Worm (Caenorhabditis elegans) whole organism, L2 larva: ENCODE results near the gene Y45G5AM.6.

Experiments used
- C34F6.9 ChIP-seq: fragments of 150-350 bp; optimal IDR thresholded peaks from 2 replicates; lab custom pipeline; 2014; ENCODE audit warnings: missing biosample characterization, missing genetic modification characterization
- F13H6.1 ChIP-seq: sonication (generic microtip); optimal IDR thresholded peaks from 2 replicates; lab custom pipeline; 2016; ENCODE audit warnings: missing genetic modification characterization, missing compliant biosample characterization
- R02D3.7 ChIP-seq: fragments of 150-350 bp; optimal IDR thresholded peaks from 2 replicates; lab custom pipeline; 2014; ENCODE audit warnings: missing biosample characterization, missing genetic modification characterization
- Y55F3AM.14 ChIP-seq: fragments of 200-800 bp; sonication (Bioruptor generic); optimal IDR thresholded peaks from 2 replicates; lab custom pipeline; 2018; ENCODE audit warnings: mild to moderate bottlenecking, missing genetic modification characterization, missing compliant biosample characterization
- ZK546.5 ChIP-seq: sonication (generic microtip); optimal IDR thresholded peaks from 2 replicates; lab custom pipeline; 2017; ENCODE audit warnings: missing biosample characterization, missing genetic modification characterization
- alr-1 ChIP-seq: fragments of 150-350 bp; optimal IDR thresholded peaks from 2 replicates; lab custom pipeline; 2014; ENCODE audit warnings: missing biosample characterization, missing genetic modification characterization
- ama-1 ChIP-seq: fragments of 150-350 bp; optimal IDR thresholded peaks from 2 replicates; lab custom pipeline; 2018; ENCODE audit warnings: inconsistent platforms
- blmp-1 ChIP-seq: sonication (generic microtip); optimal IDR thresholded peaks from 2 replicates; lab custom pipeline; 2017; ENCODE audit warnings: missing genetic modification characterization, mild to moderate bottlenecking, missing compliant biosample characterization, antibody characterized with exemption, moderate library complexity; ENCODE audit not compliant: insufficient read depth
- ceh-16 ChIP-seq: fragments of 150-350 bp; optimal IDR thresholded peaks from 2 replicates; lab custom pipeline; 2014; ENCODE audit warnings: missing biosample characterization, missing genetic modification characterization
- ceh-82 ChIP-seq: fragments of 150-350 bp; optimal IDR thresholded peaks from 2 replicates; lab custom pipeline; 2014; ENCODE audit warnings: missing biosample characterization, missing genetic modification characterization
- dmd-4 ChIP-seq: sonication (generic microtip); optimal IDR thresholded peaks from 2 replicates; lab custom pipeline; 2017; ENCODE audit warnings: missing biosample characterization, missing genetic modification characterization
- elt-1 ChIP-seq: fragments of 150-350 bp; optimal IDR thresholded peaks from 2 replicates; lab custom pipeline; 2014; ENCODE audit warnings: missing biosample characterization, missing genetic modification characterization
- elt-3 ChIP-seq: sonication (generic microtip); optimal IDR thresholded peaks from 2 replicates; lab custom pipeline; 2017; ENCODE audit warnings: missing biosample characterization, missing genetic modification characterization
- fos-1 ChIP-seq: fragments of 150-350 bp; optimal IDR thresholded peaks from 2 replicates; lab custom pipeline; 2014; ENCODE audit warnings: missing biosample characterization, missing genetic modification characterization
- gmeb-1 ChIP-seq: fragments of 150-350 bp; optimal IDR thresholded peaks from 2 replicates; lab custom pipeline; 2014; ENCODE audit warnings: missing biosample characterization, missing genetic modification characterization
- lin-11 ChIP-seq: fragments of 150-350 bp; sonication (generic microtip); optimal IDR thresholded peaks from 2 replicates; lab custom pipeline; 2014; ENCODE audit warnings: missing biosample characterization, missing genetic modification characterization, inconsistent platforms, mixed read lengths
- lsy-2 ChIP-seq, 2 experiments: fragments of 150-350 bp in 1 of 2; sonication (generic microtip) in 1 of 2; optimal IDR thresholded peaks; 2 replicates each; lab custom pipeline; 2014 to 2017; ENCODE audit warnings: missing biosample characterization in 2 of 2, missing genetic modification characterization in 2 of 2
- mab-5 ChIP-seq: fragments of 150-350 bp; optimal IDR thresholded peaks from 2 replicates; lab custom pipeline; 2014; ENCODE audit warnings: missing biosample characterization, missing genetic modification characterization
- mbf-1 ChIP-seq: sonication (generic microtip); optimal IDR thresholded peaks from 2 replicates; lab custom pipeline; 2017; ENCODE audit warnings: missing biosample characterization, missing genetic modification characterization
- mdl-1 ChIP-seq, 2 experiments: fragments of 150-350 bp in 1 of 2; sonication (generic microtip) in 1 of 2; optimal IDR thresholded peaks; 2 replicates each; lab custom pipeline; 2017; ENCODE audit warnings: missing biosample characterization in 2 of 2, missing genetic modification characterization in 2 of 2
- nhr-10 ChIP-seq: sonication (generic microtip); optimal IDR thresholded peaks from 2 replicates; lab custom pipeline; 2017; ENCODE audit warnings: missing biosample characterization, missing genetic modification characterization
- nhr-11 ChIP-seq: fragments of 150-350 bp; optimal IDR thresholded peaks from 2 replicates; lab custom pipeline; 2014; ENCODE audit warnings: missing biosample characterization, missing genetic modification characterization
- nhr-12 ChIP-seq: fragments of 150-350 bp; optimal IDR thresholded peaks from 2 replicates; lab custom pipeline; 2014; ENCODE audit warnings: missing biosample characterization, missing genetic modification characterization
- nhr-129 ChIP-seq: fragments of 150-350 bp; optimal IDR thresholded peaks from 2 replicates; lab custom pipeline; 2014; ENCODE audit warnings: missing biosample characterization, missing genetic modification characterization
- nhr-21 ChIP-seq: fragments of 150-350 bp; optimal IDR thresholded peaks from 2 replicates; lab custom pipeline; 2014; ENCODE audit warnings: missing biosample characterization, missing genetic modification characterization
- nhr-23 ChIP-seq: fragments of 150-350 bp; optimal IDR thresholded peaks from 2 replicates; lab custom pipeline; 2014; ENCODE audit warnings: missing biosample characterization, missing genetic modification reagents, missing genetic modification characterization
- nhr-237 ChIP-seq: fragments of 150-350 bp; optimal IDR thresholded peaks from 2 replicates; lab custom pipeline; 2014; ENCODE audit warnings: missing biosample characterization, missing genetic modification characterization
- nhr-25 ChIP-seq: fragments of 150-350 bp; sonication (generic microtip); optimal IDR thresholded peaks from 3 replicates; lab custom pipeline; 2014; ENCODE audit warnings: missing biosample characterization, missing genetic modification characterization
- nhr-6 ChIP-seq: fragments of 150-350 bp; optimal IDR thresholded peaks from 2 replicates; lab custom pipeline; 2014; ENCODE audit warnings: missing biosample characterization, missing genetic modification characterization
- nhr-77 ChIP-seq: fragments of 150-350 bp; optimal IDR thresholded peaks from 2 replicates; lab custom pipeline; 2014; ENCODE audit warnings: missing biosample characterization, missing genetic modification characterization
- peb-1 ChIP-seq: fragments of 150-350 bp; optimal IDR thresholded peaks from 2 replicates; lab custom pipeline; 2014; ENCODE audit warnings: missing biosample characterization, missing genetic modification characterization
- sem-4 ChIP-seq: fragments of 150-350 bp; optimal IDR thresholded peaks from 2 replicates; lab custom pipeline; 2014; ENCODE audit warnings: missing biosample characterization, missing genetic modification reagents, missing genetic modification characterization
- skn-1 ChIP-seq: sonication (generic microtip); optimal IDR thresholded peaks from 2 replicates; lab custom pipeline; 2017; ENCODE audit warnings: missing biosample characterization, missing genetic modification characterization
- sma-3 ChIP-seq: sonication (generic microtip); optimal IDR thresholded peaks from 2 replicates; lab custom pipeline; 2016; ENCODE audit warnings: missing genetic modification reagents, missing genetic modification characterization, missing compliant biosample characterization
- sma-9 ChIP-seq, 2 experiments: fragments of 150-350 bp in 1 of 2; sonication (generic microtip) in 1 of 2; optimal IDR thresholded peaks; 2 replicates each; lab custom pipeline; 2014 to 2016; ENCODE audit warnings: missing genetic modification characterization in 2 of 2, mild to moderate bottlenecking in 1 of 2, missing biosample characterization in 1 of 2, missing compliant biosample characterization in 1 of 2, missing genetic modification reagents in 1 of 2, moderate library complexity in 1 of 2
- snpc-4 ChIP-seq: fragments of 150-350 bp; optimal IDR thresholded peaks from 2 replicates; lab custom pipeline; 2014; ENCODE audit warnings: missing biosample characterization, missing genetic modification characterization
- unc-39 ChIP-seq: fragments of 150-350 bp; optimal IDR thresholded peaks from 2 replicates; lab custom pipeline; 2014; ENCODE audit warnings: missing biosample characterization, missing genetic modification characterization
- unc-55 ChIP-seq: fragments of 150-350 bp; sonication (generic microtip); optimal IDR thresholded peaks from 3 replicates; lab custom pipeline; 2014; ENCODE audit warnings: missing biosample characterization, missing genetic modification reagents, missing genetic modification characterization
- unc-62 ChIP-seq: fragments of 150-350 bp; optimal IDR thresholded peaks from 2 replicates; lab custom pipeline; 2014; ENCODE audit warnings: missing biosample characterization, missing genetic modification reagents, missing genetic modification characterization
- ztf-1 ChIP-seq: fragments of 200-800 bp; sonication (Bioruptor generic); conservative IDR thresholded peaks from 2 replicates; pipeline ENCODE4 v1.3.6; 2022; ENCODE audit warnings: missing genetic modification characterization, missing compliant biosample characterization
- ztf-4 ChIP-seq: fragments of 150-350 bp; optimal IDR thresholded peaks from 2 replicates; lab custom pipeline; 2014; ENCODE audit warnings: missing biosample characterization, missing genetic modification characterization

Gene Y45G5AM.6

ce11 chrV:4131471-4131939, 20.6 kb downstream of the Y45G5AM.6 start, which contains the start of gene nhr-57 (continued):
- TF ChIP-seq unc-39 (tag; lab: Kevin White, UChicago) (no peak), ztf-4 (tag; lab: Kevin White, UChicago) (no peak), Y55F3AM.14 (GFP tag; lab: Kevin White, UChicago) (peak; percentile 86), elt-1 (tag; lab: Kevin White, UChicago) (no peak), lin-11 (tag; lab: Kevin White, UChicago) (no peak), nhr-25 (tag; lab: Kevin White, UChicago) (peak; percentile 86), ceh-16 (no peak), skn-1 (tag; lab: Kevin White, UChicago) (peak; percentile 72), ama-1 (lab: Kevin White, UChicago) (no peak), ceh-82 (tag; lab: Kevin White, UChicago) (no peak), nhr-6 (tag; lab: Kevin White, UChicago) (peak; percentile 67), F13H6.1 (tag; lab: Kevin White, UChicago) (peak; percentile 82), gmeb-1 (peak; percentile 62), mab-5 (tag; lab: Kevin White, UChicago) (no peak), R02D3.7 (tag; lab: Kevin White, UChicago) (no peak), sem-4 (peak; percentile 61), unc-55 (GFP tag; lab: Kevin White, UChicago) (peak; percentile 19), elt-3 (no peak), sma-3 (peak; percentile 89), unc-62 (GFP tag; lab: Kevin White, UChicago) (no peak), peb-1 (tag; lab: Kevin White, UChicago) (no peak)

- no peak for TF ChIP-seq dmd-4
- no peak for TF ChIP-seq R02D3.7 (tag; lab: Kevin White, UChicago)
- TF ChIP-seq C34F6.9: no peak
- no peak for TF ChIP-seq Y55F3AM.14 (GFP tag; lab: Kevin White, UChicago)
- TF ChIP-seq nhr-129 (tag; lab: Kevin White, UChicago): no peak
- no peak for TF ChIP-seq nhr-25 (tag; lab: Kevin White, UChicago)
- TF ChIP-seq nhr-77: no peak
- TF ChIP-seq elt-3: no peak
- no peak for TF ChIP-seq unc-39 (tag; lab: Kevin White, UChicago)
These were observed 22.5 kb downstream of the Y45G5AM.6 start, which contains the start of gene phat-4 for ce11 chrV:4129604-4130003. Gene phat-4, plus strand, starts transcription at chrV:4129904.

ce11 chrV:4127435-4127834, 24.7 kb downstream of the Y45G5AM.6 start, which contains the start of gene T05B4.13:
Gene T05B4.13, minus strand, starts transcription at chrV:4127535.
- TF ChIP-seq nhr-6 (tag; lab: Kevin White, UChicago) (no peak), unc-55 (GFP tag; lab: Kevin White, UChicago) (no peak), ztf-1 (no peak), ceh-16 (no peak), nhr-129 (tag; lab: Kevin White, UChicago) (no peak), alr-1 (tag; lab: Kevin White, UChicago) (no peak), dmd-4 (no peak), Y55F3AM.14 (GFP tag; lab: Kevin White, UChicago) (no peak), peb-1 (tag; lab: Kevin White, UChicago) (no peak), snpc-4 (tag; lab: Kevin White, UChicago) (no peak), sma-9 (GFP tag; optimal IDR thresholded peaks at IDR 0.05; lab: Kevin White, UChicago) (no peak), sma-9 (tag; optimal IDR thresholded peaks at IDR 0.05; lab: Kevin White, UChicago) (no peak), mdl-1 (tag; optimal IDR thresholded peaks at IDR 0.05; lab: Kevin White, UChicago) (no peak), nhr-237 (tag; lab: Kevin White, UChicago) (no peak), nhr-10 (tag; lab: Kevin White, UChicago) (no peak), nhr-12 (tag; lab: Kevin White, UChicago) (no peak), gmeb-1 (no peak), nhr-21 (no peak), mbf-1 (no peak)

- TF ChIP-seq elt-1 (tag; lab: Kevin White, UChicago) (no peak), nhr-23 (no peak), fos-1 (tag; lab: Kevin White, UChicago) (no peak), gmeb-1 (no peak), ZK546.5 (tag; lab: Kevin White, UChicago) (no peak), ceh-82 (tag; lab: Kevin White, UChicago) (no peak), F13H6.1 (tag; lab: Kevin White, UChicago) (no peak), sem-4 (no peak), alr-1 (tag; lab: Kevin White, UChicago) (no peak), unc-55 (GFP tag; lab: Kevin White, UChicago) (no peak), snpc-4 (tag; lab: Kevin White, UChicago) (no peak), ceh-16 (no peak), R02D3.7 (tag; lab: Kevin White, UChicago) (no peak), lin-11 (tag; lab: Kevin White, UChicago) (no peak), blmp-1 (tag; lab: Kevin White, UChicago) (no peak), lsy-2 (tag; optimal IDR thresholded peaks at IDR 0.05; lab: Kevin White, UChicago) (no peak), sma-3 (no peak), Y55F3AM.14 (GFP tag; lab: Kevin White, UChicago) (no peak), nhr-11 (no peak), sma-9 (GFP tag; optimal IDR thresholded peaks at IDR 0.05; lab: Kevin White, UChicago) (no peak), sma-9 (tag; optimal IDR thresholded peaks at IDR 0.05; lab: Kevin White, UChicago) (no peak)
These were observed 26.5 kb downstream of the Y45G5AM.6 start, which contains the start of gene T05B4.12 for ce11 chrV:4125552-4126084. Gene T05B4.12, minus strand, starts transcription at chrV:4126034.
